Fruit fly (Drosophila melanogaster): ENCODE data around the gene CG8478.

The CG8478 gene

dm6 chr3R:9747272-9747874 lies 16.1 kb upstream of the CG8478 start, which contains the start of gene CG12948 (continued):
- peak; percentile 49 for TF ChIP-seq nerfin-1 (tag; optimal IDR thresholded peaks at IDR 0.05)
- peak; percentile 56 for TF ChIP-seq Xrp1 (GFP tag; IDR thresholded peaks at IDR 0.05)
- no peak for TF ChIP-seq jigr1 (GFP tag; IDR thresholded peaks at IDR 0.05)
- TF ChIP-seq CG12155 (GFP tag; optimal IDR thresholded peaks at IDR 0.05) = peak; percentile 39
- no peak for TF ChIP-seq B-H1 (GFP tag; IDR thresholded peaks at IDR 0.05)
- TF ChIP-seq CG6254 (GFP tag; optimal IDR thresholded peaks at IDR 0.05) = no peak
- TF ChIP-seq CG31388 (GFP tag; optimal IDR thresholded peaks at IDR 0.05) = no peak
- peak; percentile 83 for TF ChIP-seq Sry-δ (GFP tag; optimal IDR thresholded peaks at IDR 0.05)
- TF ChIP-seq h (optimal IDR thresholded peaks at IDR 0.05) = no peak
- TF ChIP-seq Aef1 (GFP tag; IDR thresholded peaks at IDR 0.05) = no peak
- no peak; the same call in 1 of the 2 replicates for TF ChIP-seq CG31441 (GFP tag; IDR thresholded peaks at IDR 0.05)
- no peak for TF ChIP-seq CrebB (tag; optimal IDR thresholded peaks at IDR 0.05)
- no peak for TF ChIP-seq CG8359 (GFP tag; optimal IDR thresholded peaks at IDR 0.05; ENCODE audit: borderline replicate concordance)
- TF ChIP-seq Optix (GFP tag; IDR thresholded peaks at IDR 0.05) = no peak
- TF ChIP-seq salm (tag; optimal IDR thresholded peaks at IDR 0.05) = no peak
- TF ChIP-seq Ravus (GFP tag; IDR thresholded peaks at IDR 0.05) = no peak
- no peak for TF ChIP-seq trh (GFP tag; optimal IDR thresholded peaks at IDR 0.05)
- TF ChIP-seq cg (GFP tag; optimal IDR thresholded peaks at IDR 0.05) = no peak
- no peak for TF ChIP-seq sima (GFP tag; optimal IDR thresholded peaks at IDR 0.05)
- TF ChIP-seq Hsf (GFP tag; optimal IDR thresholded peaks at IDR 0.05) = peak; percentile 54
- no peak for TF ChIP-seq CG13123 (GFP tag; optimal IDR thresholded peaks at IDR 0.05)
- TF ChIP-seq Hr78 (GFP tag; optimal IDR thresholded peaks at IDR 0.05) = no peak
- peak; percentile 4 for TF ChIP-seq fd64A (GFP tag; optimal IDR thresholded peaks at IDR 0.05)
- no peak for TF ChIP-seq Blimp-1 (GFP tag; optimal IDR thresholded peaks at IDR 0.05)
- TF ChIP-seq zf30C (GFP tag; optimal IDR thresholded peaks at IDR 0.05) = no peak
- TF ChIP-seq CG2875 (GFP tag; optimal IDR thresholded peaks at IDR 0.05) = peak; percentile 11
- TF ChIP-seq az2 (GFP tag; optimal IDR thresholded peaks at IDR 0.05) = peak; percentile 3
- TF ChIP-seq HLH54F (GFP tag; optimal IDR thresholded peaks at IDR 0.05) = peak; percentile 53
- no peak for TF ChIP-seq H15 (GFP tag; IDR thresholded peaks at IDR 0.05)
- no peak for TF ChIP-seq CG2199 (GFP tag; IDR thresholded peaks at IDR 0.05)
- peak; percentile 56; the same call in 1 of the 2 replicates for TF ChIP-seq klu (GFP tag; IDR thresholded peaks at IDR 0.05)
- TF ChIP-seq tin (GFP tag; optimal IDR thresholded peaks at IDR 0.05) = peak; percentile 50
- peak; percentile 56 for TF ChIP-seq schlank (tag; optimal IDR thresholded peaks at IDR 0.05)
- no peak for TF ChIP-seq CG8478 (optimal IDR thresholded peaks at IDR 0.05)
- TF ChIP-seq Antp (GFP tag; optimal IDR thresholded peaks at IDR 0.05) = peak; percentile 41
- no peak for TF ChIP-seq CG18619 (GFP tag; optimal IDR thresholded peaks at IDR 0.05)
- TF ChIP-seq bbx (GFP tag; IDR thresholded peaks at IDR 0.05; ENCODE audit: partially characterized antibody) = peak; percentile 75
- no peak for TF ChIP-seq emc (GFP tag; optimal IDR thresholded peaks at IDR 0.05)
- TF ChIP-seq Atf6 (GFP tag; IDR thresholded peaks at IDR 0.05) = peak; percentile 31; the same call in 1 of the 2 replicates
- TF ChIP-seq CG31365 (tag; optimal IDR thresholded peaks at IDR 0.05) = peak; percentile 19
- no peak; the same call in 1 of the 3 replicates for TF ChIP-seq CG17361 (GFP tag; IDR thresholded peaks at IDR 0.05)
- TF ChIP-seq Myb (GFP tag; optimal IDR thresholded peaks at IDR 0.05) = peak; percentile 7
- TF ChIP-seq CG15601 (tag; optimal IDR thresholded peaks at IDR 0.05) = no peak
- no peak for TF ChIP-seq fd3F (GFP tag; optimal IDR thresholded peaks at IDR 0.05)
- no peak for TF ChIP-seq Atf3 (GFP tag; optimal IDR thresholded peaks at IDR 0.05)
- TF ChIP-seq Kr (GFP tag; optimal IDR thresholded peaks at IDR 0.05) = no peak
- no peak for TF ChIP-seq CG18476 (GFP tag; optimal IDR thresholded peaks at IDR 0.05)
- TF ChIP-seq pan (optimal IDR thresholded peaks at IDR 0.05) = no peak
- TF ChIP-seq pan (GFP tag; optimal IDR thresholded peaks at IDR 0.05 in 1 of 2, IDR thresholded peaks at IDR 0.05 in 1 of 2) = no peak
- peak; percentile 16 for TF ChIP-seq twi (tag; optimal IDR thresholded peaks at IDR 0.05)
- no peak for TF ChIP-seq D (optimal IDR thresholded peaks at IDR 0.05)
- TF ChIP-seq D (GFP tag; optimal IDR thresholded peaks at IDR 0.05) = no peak

All from whole organism, embryonic.